Worm (Caenorhabditis elegans) whole organism, late embryonic: Measurements from ENCODE around the gene pqn-96.

Experiments used
- K02D7.2 ChIP-seq: sonication (generic microtip); optimal IDR thresholded peaks from 2 replicates; lab custom pipeline; 2017; ENCODE audit warnings: mild to moderate bottlenecking, missing genetic modification characterization, missing compliant biosample characterization
- K09A11.1 ChIP-seq: sonication (generic microtip); optimal IDR thresholded peaks from 2 replicates; lab custom pipeline; 2017; ENCODE audit warnings: antibody characterized with exemption, mild to moderate bottlenecking, missing genetic modification characterization, missing compliant biosample characterization; ENCODE audit not compliant: insufficient read depth
- T23F11.4 ChIP-seq: fragments of 200-800 bp; sonication (Bioruptor generic); optimal IDR thresholded peaks from 2 replicates; lab custom pipeline; 2018; ENCODE audit warnings: mild to moderate bottlenecking, missing genetic modification characterization, missing compliant biosample characterization
- Y22D7AL.16 ChIP-seq: sonication (generic microtip); optimal IDR thresholded peaks from 2 replicates; lab custom pipeline; 2016; ENCODE audit warnings: missing genetic modification characterization, missing compliant biosample characterization
- ahr-1 ChIP-seq: sonication (generic microtip); optimal IDR thresholded peaks from 2 replicates; lab custom pipeline; 2016; ENCODE audit warnings: missing genetic modification characterization, missing compliant biosample characterization
- ama-1 ChIP-seq: fragments of 150-350 bp; optimal IDR thresholded peaks from 2 replicates; lab custom pipeline; 2014
- ceh-19 ChIP-seq: fragments of 200-800 bp; sonication (Bioruptor generic); optimal IDR thresholded peaks from 2 replicates; lab custom pipeline; 2018; ENCODE audit warnings: mild to moderate bottlenecking, missing genetic modification characterization, missing compliant biosample characterization
- ceh-2 ChIP-seq: sonication (generic microtip); optimal IDR thresholded peaks from 2 replicates; lab custom pipeline; 2016; ENCODE audit warnings: missing genotype, missing genetic modification characterization, missing compliant biosample characterization
- ceh-22 ChIP-seq: sonication (generic microtip); optimal IDR thresholded peaks from 2 replicates; lab custom pipeline; 2017; ENCODE audit warnings: missing biosample characterization, missing genetic modification characterization
- ceh-24 ChIP-seq: sonication (generic microtip); optimal IDR thresholded peaks from 2 replicates; lab custom pipeline; 2016; ENCODE audit warnings: mild to moderate bottlenecking, missing genetic modification characterization, missing compliant biosample characterization
- ceh-30 ChIP-seq: fragments of 150-350 bp; optimal IDR thresholded peaks from 2 replicates; lab custom pipeline; 2014; ENCODE audit warnings: missing biosample characterization, missing genetic modification characterization
- ceh-31 ChIP-seq: sonication (generic microtip); optimal IDR thresholded peaks from 2 replicates; lab custom pipeline; 2016; ENCODE audit warnings: missing genetic modification characterization, missing compliant biosample characterization
- ceh-34 ChIP-seq: sonication (generic microtip); optimal IDR thresholded peaks from 2 replicates; lab custom pipeline; 2016; ENCODE audit warnings: mild to moderate bottlenecking, missing genetic modification characterization, missing compliant biosample characterization
- ceh-45 ChIP-seq: fragments of 200-800 bp; sonication (Bioruptor generic); IDR thresholded peaks from 2 replicates; pipeline ENCODE4 v1.3.6; 2022; ENCODE audit warnings: missing genetic modification reagents, missing genetic modification characterization, missing compliant biosample characterization
- dmd-4 ChIP-seq: sonication (generic microtip); optimal IDR thresholded peaks from 2 replicates; lab custom pipeline; 2016; ENCODE audit warnings: borderline replicate concordance, missing genetic modification characterization, missing compliant biosample characterization
- dve-1 ChIP-seq: sonication (generic microtip); optimal IDR thresholded peaks from 2 replicates; lab custom pipeline; 2017; ENCODE audit warnings: antibody characterized with exemption, mild to moderate bottlenecking, missing genetic modification characterization, missing compliant biosample characterization
- elt-2 ChIP-seq: sonication (generic microtip); optimal IDR thresholded peaks from 2 replicates; lab custom pipeline; 2016; ENCODE audit warnings: missing genetic modification reagents, missing genetic modification characterization, missing compliant biosample characterization
- elt-4 ChIP-seq: sonication (generic microtip); optimal IDR thresholded peaks from 2 replicates; lab custom pipeline; 2016; ENCODE audit warnings: missing genetic modification characterization, missing compliant biosample characterization
- ets-4 ChIP-seq: sonication (generic microtip); optimal IDR thresholded peaks from 2 replicates; lab custom pipeline; 2016; ENCODE audit warnings: missing genetic modification characterization, missing compliant biosample characterization
- fax-1 ChIP-seq: sonication (generic microtip); optimal IDR thresholded peaks from 2 replicates; lab custom pipeline; 2016; ENCODE audit warnings: missing genotype, missing genetic modification characterization, missing compliant biosample characterization
- fkh-10 ChIP-seq: fragments of 150-350 bp; optimal IDR thresholded peaks from 2 replicates; lab custom pipeline; 2014; ENCODE audit warnings: missing biosample characterization, missing genetic modification reagents, missing genetic modification characterization
- hlh-13 ChIP-seq: fragments of 200-800 bp; sonication (Bioruptor generic); optimal IDR thresholded peaks from 2 replicates; lab custom pipeline; 2018; ENCODE audit warnings: mild to moderate bottlenecking, missing genetic modification characterization, missing compliant biosample characterization
- hlh-8 ChIP-seq: sonication (generic microtip); optimal IDR thresholded peaks from 2 replicates; lab custom pipeline; 2016; ENCODE audit warnings: missing genotype, missing genetic modification characterization, missing compliant biosample characterization
- lim-6 ChIP-seq: sonication (generic microtip); optimal IDR thresholded peaks from 2 replicates; lab custom pipeline; 2016; ENCODE audit warnings: missing genetic modification characterization, missing compliant biosample characterization
- madf-2 ChIP-seq: sonication (generic microtip); optimal IDR thresholded peaks from 2 replicates; lab custom pipeline; 2017; ENCODE audit warnings: missing genetic modification characterization, missing compliant biosample characterization
- mec-3 ChIP-seq: sonication (generic microtip); optimal IDR thresholded peaks from 2 replicates; lab custom pipeline; 2016; ENCODE audit warnings: borderline replicate concordance, missing genetic modification characterization, missing compliant biosample characterization
- nfya-1 ChIP-seq: sonication (generic microtip); optimal IDR thresholded peaks from 2 replicates; lab custom pipeline; 2017; ENCODE audit warnings: missing genetic modification characterization, mild to moderate bottlenecking, missing compliant biosample characterization, antibody characterized with exemption, moderate library complexity
- nhr-11 ChIP-seq: fragments of 150-350 bp; optimal IDR thresholded peaks from 2 replicates; lab custom pipeline; 2014; ENCODE audit warnings: missing biosample characterization, missing genetic modification characterization
- nhr-232 ChIP-seq: sonication (generic microtip); optimal IDR thresholded peaks from 2 replicates; lab custom pipeline; 2016; ENCODE audit warnings: missing genetic modification characterization, missing compliant biosample characterization
- odd-2 ChIP-seq: sonication (generic microtip); optimal IDR thresholded peaks from 2 replicates; lab custom pipeline; 2017; ENCODE audit warnings: antibody characterized with exemption, mild to moderate bottlenecking, missing genetic modification characterization, missing compliant biosample characterization
- pax-1 ChIP-seq: fragments of 150-350 bp; optimal IDR thresholded peaks from 2 replicates; lab custom pipeline; 2014; ENCODE audit warnings: missing biosample characterization, missing genetic modification characterization
- pqm-1 ChIP-seq: sonication (generic microtip); optimal IDR thresholded peaks from 2 replicates; lab custom pipeline; 2016; ENCODE audit warnings: missing genetic modification characterization, missing compliant biosample characterization
- pros-1 ChIP-seq: fragments of 150-350 bp; optimal IDR thresholded peaks from 2 replicates; lab custom pipeline; 2014; ENCODE audit warnings: missing biosample characterization, missing genetic modification reagents, missing genetic modification characterization
- rnt-1 ChIP-seq: sonication (generic microtip); optimal IDR thresholded peaks from 2 replicates; lab custom pipeline; 2016; ENCODE audit warnings: missing genetic modification characterization, missing compliant biosample characterization
- sdc-2 ChIP-seq: sonication (generic microtip); optimal IDR thresholded peaks from 2 replicates; lab custom pipeline; 2016; ENCODE audit warnings: missing genotype, missing genetic modification characterization, missing compliant biosample characterization
- sox-2 ChIP-seq: fragments of 200-800 bp; sonication (Bioruptor generic); IDR thresholded peaks from 2 replicates; pipeline ENCODE4 v1.3.6; 2022; ENCODE audit warnings: missing genetic modification reagents, missing genetic modification characterization, missing compliant biosample characterization
- sox-4 ChIP-seq: sonication (generic microtip); optimal IDR thresholded peaks from 2 replicates; lab custom pipeline; 2017; ENCODE audit warnings: mild to moderate bottlenecking, missing genetic modification characterization, inconsistent platforms, missing compliant biosample characterization
- tbx-2 ChIP-seq: sonication (generic microtip); optimal IDR thresholded peaks from 2 replicates; lab custom pipeline; 2016; ENCODE audit warnings: missing genetic modification characterization, missing compliant biosample characterization
- unc-3 ChIP-seq, 2 experiments: fragments of 200-800 bp in 1 of 2; sonication (Bioruptor generic) in 1 of 2; sonication (generic microtip) in 1 of 2; conservative IDR thresholded peaks in 1 of 2; optimal IDR thresholded peaks in 1 of 2; 2 replicates each; pipeline versions ENCODE4 v1.3.6 to Lab custom; 2016 to 2022; ENCODE audit warnings: missing compliant biosample characterization in 2 of 2, missing genetic modification characterization in 2 of 2, missing genetic modification reagents in 1 of 2
- unc-42 ChIP-seq: sonication (generic microtip); optimal IDR thresholded peaks from 2 replicates; lab custom pipeline; 2016; ENCODE audit warnings: missing genotype, missing genetic modification characterization, missing compliant biosample characterization
- unc-55 ChIP-seq: sonication (generic microtip); optimal IDR thresholded peaks from 2 replicates; lab custom pipeline; 2017; ENCODE audit warnings: missing biosample characterization, missing genetic modification reagents, missing genetic modification characterization
- unc-86 ChIP-seq: sonication (generic microtip); optimal IDR thresholded peaks from 2 replicates; lab custom pipeline; 2016; ENCODE audit warnings: missing genetic modification characterization, missing compliant biosample characterization
- ztf-16 ChIP-seq: sonication (generic microtip); optimal IDR thresholded peaks from 2 replicates; lab custom pipeline; 2017; ENCODE audit warnings: missing genetic modification characterization, missing compliant biosample characterization

Gene pqn-96

DNA sequence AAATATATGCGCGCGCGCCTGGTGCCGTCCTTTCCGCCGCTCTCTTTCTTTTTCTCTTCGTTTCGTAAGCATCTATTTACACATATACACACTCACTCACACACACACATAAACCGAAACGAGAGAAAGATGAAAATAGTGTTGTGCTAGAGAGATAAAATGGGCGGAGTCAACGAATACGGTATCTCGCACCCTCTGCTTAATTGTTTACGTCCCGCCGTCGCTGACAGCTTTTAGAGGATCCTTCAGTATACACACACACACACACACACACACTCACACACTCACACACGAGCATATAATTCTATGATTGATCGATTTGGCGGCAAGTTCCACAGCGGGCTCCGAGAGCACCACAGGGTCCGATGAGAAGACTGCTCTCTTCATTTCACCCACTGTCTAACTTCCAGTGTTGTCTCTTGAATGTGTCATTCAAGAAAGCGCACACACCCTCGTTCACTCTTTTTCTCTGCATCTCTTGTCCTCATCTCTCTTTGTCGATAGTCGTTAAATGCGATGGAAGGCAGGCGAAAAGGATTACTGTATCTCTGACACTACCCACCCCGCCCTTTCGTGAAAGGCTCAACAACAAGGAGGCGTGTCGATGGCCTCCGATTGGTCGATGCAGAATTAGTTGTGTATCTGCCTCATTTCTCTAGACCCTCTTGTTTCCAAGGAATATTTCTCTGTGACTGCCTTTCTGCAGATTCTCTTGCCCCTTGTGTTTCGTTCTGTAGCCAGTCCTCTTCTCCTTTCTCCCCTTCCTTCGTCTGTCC lies 21.8 kb downstream of the pqn-96 start (continued):
- TF ChIP-seq T23F11.4 (GFP tag; lab: Kevin White, UChicago) = peak; percentile 9
- TF ChIP-seq hlh-8 = peak; percentile 15
- no peak for TF ChIP-seq nhr-11 (tag; lab: Kevin White, UChicago)
- no peak for TF ChIP-seq unc-86 (tag; lab: Kevin White, UChicago)
- peak; percentile 44 for TF ChIP-seq pros-1 (tag; lab: Kevin White, UChicago)
- no peak for TF ChIP-seq K02D7.2 (tag; lab: Kevin White, UChicago)
- no peak for TF ChIP-seq ceh-24 (tag; lab: Kevin White, UChicago)
- no peak for TF ChIP-seq sox-4 (tag; lab: Kevin White, UChicago)
- TF ChIP-seq fax-1 (tag; lab: Kevin White, UChicago) = no peak
- TF ChIP-seq dve-1 = peak; percentile 44
- no peak for TF ChIP-seq ama-1
- peak; percentile 78 for TF ChIP-seq ceh-34 (tag; lab: Kevin White, UChicago)
- TF ChIP-seq ceh-45 (GFP tag; lab: Robert Waterston, UW) = no peak
- peak; percentile 55 for TF ChIP-seq ztf-16 (tag; lab: Kevin White, UChicago)
- no peak for TF ChIP-seq elt-4
- TF ChIP-seq ceh-22 (tag; lab: Kevin White, UChicago) = peak; percentile 87
- peak; percentile 50 for TF ChIP-seq ets-4 (tag; lab: Kevin White, UChicago)
- no peak for TF ChIP-seq pax-1 (tag; lab: Kevin White, UChicago)

DNA sequence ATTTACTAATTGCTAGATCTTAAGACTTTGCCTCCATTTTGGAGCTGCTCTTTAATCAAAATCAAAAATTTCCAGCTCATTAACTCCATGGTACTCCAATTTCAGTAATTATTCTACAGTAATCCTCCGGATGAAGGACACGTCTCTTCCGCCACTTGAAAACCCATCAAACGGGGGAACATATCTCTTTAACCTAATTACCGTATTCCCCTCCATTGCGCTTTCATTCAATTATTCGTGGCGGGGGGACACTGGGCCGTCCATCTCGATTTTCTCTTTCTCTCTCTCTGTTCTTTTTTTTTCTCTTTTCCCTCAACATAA lies 22.4 kb downstream of the pqn-96 start:
- TF ChIP-seq ceh-19 (GFP tag; lab: Kevin White, UChicago) = no peak
- TF ChIP-seq ceh-31 (tag; lab: Kevin White, UChicago) = peak; percentile 67
- peak; percentile 99 for TF ChIP-seq unc-42 (tag; lab: Kevin White, UChicago)

DNA sequence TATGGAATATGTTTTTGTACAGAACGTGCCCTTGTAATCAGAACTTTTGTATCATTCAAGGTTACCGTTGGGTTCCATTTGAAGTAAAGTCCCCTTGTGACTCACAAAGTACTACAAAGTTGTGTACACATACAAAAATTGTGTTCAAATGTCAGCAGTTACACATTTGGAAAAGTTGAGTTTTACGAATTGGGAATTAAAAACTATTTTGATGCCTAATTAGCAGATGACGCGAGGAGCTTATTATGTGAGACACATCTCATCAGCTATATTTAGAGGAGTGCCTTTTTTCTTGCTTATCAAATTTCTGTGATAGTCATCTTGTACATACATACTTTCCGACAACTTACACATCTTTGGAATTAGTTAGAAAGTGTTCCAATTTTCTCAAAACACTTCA lies 25.7 kb downstream of the pqn-96 start:
- TF ChIP-seq unc-42 (tag; lab: Kevin White, UChicago) (no peak), ahr-1 (tag; lab: Kevin White, UChicago) (no peak), ztf-16 (tag; lab: Kevin White, UChicago) (no peak), sox-4 (tag; lab: Kevin White, UChicago) (no peak), nhr-232 (no peak), madf-2 (tag; lab: Kevin White, UChicago) (no peak), ceh-30 (tag; lab: Kevin White, UChicago) (no peak), unc-55 (GFP tag; lab: Kevin White, UChicago) (no peak), lim-6 (tag; lab: Kevin White, UChicago) (no peak), rnt-1 (tag; lab: Kevin White, UChicago) (no peak), unc-3 (GFP tag; conservative IDR thresholded peaks at IDR 0.05; lab: Robert Waterston, UW) (no peak), unc-3 (tag; optimal IDR thresholded peaks at IDR 0.05; lab: Kevin White, UChicago) (no peak), K09A11.1 (tag; lab: Kevin White, UChicago) (no peak), sdc-2 (tag; lab: Kevin White, UChicago) (no peak), fax-1 (tag; lab: Kevin White, UChicago) (no peak), pqm-1 (tag; lab: Kevin White, UChicago) (no peak), pros-1 (tag; lab: Kevin White, UChicago) (no peak), elt-4 (no peak), ceh-2 (tag; lab: Kevin White, UChicago) (no peak), elt-2 (tag; lab: Kevin White, UChicago) (no peak)

DNA sequence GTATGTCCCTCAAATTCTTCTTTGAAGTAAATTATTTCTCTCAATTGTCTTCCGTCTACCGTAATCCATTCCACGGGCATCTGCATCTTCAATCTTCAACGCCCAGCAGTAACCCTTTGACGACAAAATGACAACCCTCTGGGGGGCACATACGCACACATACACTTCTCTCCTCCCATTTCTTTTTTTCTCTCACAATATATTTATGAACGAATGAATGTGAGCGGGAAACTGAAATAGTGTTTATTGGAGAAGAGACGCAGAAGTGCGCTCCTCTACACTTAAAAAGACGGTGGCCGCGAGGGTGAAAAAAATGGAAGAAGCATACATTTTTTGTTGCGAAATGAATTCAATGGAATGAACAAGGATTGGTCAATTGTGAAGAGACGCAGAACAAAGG lies 27.2 kb downstream of the pqn-96 start:
- TF ChIP-seq Y22D7AL.16 (tag; lab: Kevin White, UChicago) (no peak), mec-3 (no peak), dve-1 (peak; percentile 27), hlh-13 (GFP tag; lab: Kevin White, UChicago) (no peak), ztf-16 (tag; lab: Kevin White, UChicago) (no peak), sdc-2 (tag; lab: Kevin White, UChicago) (no peak), ceh-2 (tag; lab: Kevin White, UChicago) (peak; percentile 13), ceh-19 (GFP tag; lab: Kevin White, UChicago) (no peak), ets-4 (tag; lab: Kevin White, UChicago) (peak; percentile 13), unc-3 (GFP tag; conservative IDR thresholded peaks at IDR 0.05; lab: Robert Waterston, UW) (no peak), unc-3 (tag; optimal IDR thresholded peaks at IDR 0.05; lab: Kevin White, UChicago) (peak; percentile 44), sox-2 (GFP tag; lab: Robert Waterston, UW) (no peak), nhr-232 (no peak), unc-55 (GFP tag; lab: Kevin White, UChicago) (peak; percentile 93), nfya-1 (tag; lab: Kevin White, UChicago) (peak; percentile 91), odd-2 (tag; lab: Kevin White, UChicago) (no peak), fkh-10 (no peak), dmd-4 (tag; lab: Kevin White, UChicago) (peak; percentile 23), madf-2 (tag; lab: Kevin White, UChicago) (no peak), pax-1 (tag; lab: Kevin White, UChicago) (no peak), K02D7.2 (tag; lab: Kevin White, UChicago) (no peak), tbx-2 (tag; lab: Kevin White, UChicago) (peak; percentile 12), ceh-31 (tag; lab: Kevin White, UChicago) (peak; percentile 75), ahr-1 (tag; lab: Kevin White, UChicago) (no peak)
